Fruit fly (Drosophila melanogaster): ENCODE measurements around the gene sas.
A peak's percentile ranks its signal among the peaks of the same experiment; 100 is the strongest.

sas gene

DNA sequence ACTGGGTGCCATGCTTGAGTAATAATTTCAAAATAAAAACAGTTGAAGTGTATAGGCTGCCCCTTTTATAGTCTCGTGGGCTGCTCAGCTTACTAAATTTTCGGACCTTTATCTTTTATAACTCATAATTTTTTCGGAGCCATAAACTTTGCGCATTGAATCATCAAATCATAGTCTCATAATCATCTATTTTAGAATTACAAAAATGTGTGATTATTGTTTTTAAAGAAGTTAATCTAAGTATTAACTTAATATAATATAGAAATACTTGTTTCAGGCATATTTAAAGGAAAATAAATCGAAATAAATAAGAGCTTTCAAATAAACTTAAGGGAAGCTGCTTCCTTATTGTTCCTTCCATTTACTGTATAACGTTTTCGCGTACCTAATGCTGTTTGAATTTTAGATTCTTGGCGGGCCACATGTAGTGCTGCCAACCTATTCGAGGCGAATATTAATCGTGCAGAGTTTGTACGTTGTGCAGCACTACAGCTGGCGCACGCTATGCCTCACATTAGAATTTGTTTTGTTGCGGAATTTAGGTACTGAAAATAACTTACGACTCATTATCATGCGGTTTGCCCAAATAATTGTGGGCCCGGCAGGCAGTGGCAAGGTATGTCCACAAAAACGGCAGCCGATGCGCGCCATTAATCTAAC, 18.2 kb upstream of the sas start, which contains the start of the genes CG14610 and CG2656:
TSS of gene CG14610 (minus strand) at position 51 of the 660 bp plus-strand sequence.
TSS of gene CG2656 (plus strand) at position 480 of the 660 bp plus-strand sequence.
- no peak for TF ChIP-seq kay (GFP tag; ENCODE audit: borderline replicate concordance)
- peak; percentile 32 for TF ChIP-seq CG11617 (GFP tag; optimal IDR thresholded peaks at IDR 0.05)
- TF ChIP-seq CG7045 (GFP tag; optimal IDR thresholded peaks at IDR 0.05): peak; percentile 44
- TF ChIP-seq CG14711 (tag; optimal IDR thresholded peaks at IDR 0.05): peak; percentile 35
- peak; percentile 78 for TF ChIP-seq bab1 (GFP tag; optimal IDR thresholded peaks at IDR 0.05)
- TF ChIP-seq tj (GFP tag; optimal IDR thresholded peaks at IDR 0.05): no peak
- peak; percentile 85 for TF ChIP-seq CG1620 (GFP tag; optimal IDR thresholded peaks at IDR 0.05)
- TF ChIP-seq Clk (GFP tag; optimal IDR thresholded peaks at IDR 0.05): peak; percentile 9
- TF ChIP-seq Mnt (GFP tag; optimal IDR thresholded peaks at IDR 0.05): peak; percentile 85
- TF ChIP-seq pad (GFP tag; optimal IDR thresholded peaks at IDR 0.05): peak; percentile 54
- TF ChIP-seq CG12768 (GFP tag; optimal IDR thresholded peaks at IDR 0.05): peak; percentile 40
- peak; percentile 69 for TF ChIP-seq CG7101 (tag; optimal IDR thresholded peaks at IDR 0.05)
- TF ChIP-seq cic (GFP tag; optimal IDR thresholded peaks at IDR 0.05): no peak
- TF ChIP-seq CG5204 (GFP tag; optimal IDR thresholded peaks at IDR 0.05): peak; percentile 60
- TF ChIP-seq ovo (GFP tag; optimal IDR thresholded peaks at IDR 0.05): peak; percentile 35
- TF ChIP-seq Hr96 (GFP tag; optimal IDR thresholded peaks at IDR 0.05): peak; percentile 77
- TF ChIP-seq cnc (optimal IDR thresholded peaks at IDR 0.05): no peak
- peak; percentile 74 for TF ChIP-seq toe (GFP tag; optimal IDR thresholded peaks at IDR 0.05)
- TF ChIP-seq CG33017 (tag; optimal IDR thresholded peaks at IDR 0.05): peak; percentile 0
- TF ChIP-seq Crg-1 (GFP tag; optimal IDR thresholded peaks at IDR 0.05): peak; percentile 84

DNA sequence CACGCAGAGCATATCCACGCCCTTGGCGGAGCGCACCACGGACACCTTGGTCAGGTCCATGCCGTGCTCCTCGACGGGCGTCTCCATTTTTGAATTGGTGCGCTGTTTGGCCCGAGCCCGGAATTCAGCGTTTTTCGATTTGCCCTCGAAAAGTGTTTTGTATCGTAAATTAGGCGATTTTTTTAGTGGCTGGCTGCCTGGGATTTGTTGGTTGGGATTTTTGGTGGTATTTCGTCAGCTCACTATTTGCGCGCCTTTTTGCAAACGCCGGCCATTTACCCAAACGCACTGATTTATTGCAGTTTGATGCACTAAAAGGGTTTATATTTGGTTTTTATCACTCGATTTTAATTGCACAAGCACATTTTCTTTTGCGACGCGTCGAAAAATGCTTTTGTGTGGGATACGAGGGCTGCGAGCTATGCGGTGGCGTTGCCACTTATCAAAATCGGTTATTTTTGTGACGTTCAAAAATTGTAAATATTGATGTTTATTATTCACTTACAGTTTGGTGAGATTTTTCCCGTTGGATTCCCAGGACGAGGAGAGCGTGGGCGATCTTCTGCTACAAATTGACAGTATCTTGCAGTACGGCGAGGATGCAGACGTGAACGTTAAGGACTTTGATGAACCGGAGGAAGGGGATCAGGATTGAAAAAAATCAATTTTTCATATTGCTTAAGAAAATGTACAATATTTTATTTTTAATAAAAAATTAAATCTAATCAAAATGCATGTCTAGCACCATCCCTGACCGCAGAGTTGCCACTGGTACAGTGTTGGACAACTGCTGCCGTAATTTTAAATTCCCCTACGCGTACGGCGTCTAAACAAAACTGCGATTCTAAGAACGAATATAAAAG, 11.8 kb upstream of the sas start, which contains the start of the genes gfzf and Sas-4:
TSS of gene gfzf (minus strand) at position 425 of the 863 bp plus-strand sequence.
TSS of gene Sas-4 (plus strand) at position 824 of the 863 bp plus-strand sequence.
- TF ChIP-seq CG14711 (tag; optimal IDR thresholded peaks at IDR 0.05) (peak; percentile 37), CG11617 (GFP tag; optimal IDR thresholded peaks at IDR 0.05) (peak; percentile 77), ovo (GFP tag; optimal IDR thresholded peaks at IDR 0.05) (peak; percentile 62), CG7101 (tag; optimal IDR thresholded peaks at IDR 0.05) (peak; percentile 46), pad (GFP tag; optimal IDR thresholded peaks at IDR 0.05) (peak; percentile 68), toe (GFP tag; optimal IDR thresholded peaks at IDR 0.05) (peak; percentile 85), bab1 (GFP tag; optimal IDR thresholded peaks at IDR 0.05) (peak; percentile 39), CG33017 (tag; optimal IDR thresholded peaks at IDR 0.05) (peak; percentile 22), kay (GFP tag; ENCODE audit: borderline replicate concordance) (no peak), tj (GFP tag; optimal IDR thresholded peaks at IDR 0.05) (peak; percentile 55), cnc (optimal IDR thresholded peaks at IDR 0.05) (no peak), cic (GFP tag; optimal IDR thresholded peaks at IDR 0.05) (no peak), CG12768 (GFP tag; optimal IDR thresholded peaks at IDR 0.05) (peak; percentile 71), CG7045 (GFP tag; optimal IDR thresholded peaks at IDR 0.05) (peak; percentile 64), Hr96 (GFP tag; optimal IDR thresholded peaks at IDR 0.05) (peak; percentile 71), CG1620 (GFP tag; optimal IDR thresholded peaks at IDR 0.05) (peak; percentile 51), Clk (GFP tag; optimal IDR thresholded peaks at IDR 0.05) (no peak), Mnt (GFP tag; optimal IDR thresholded peaks at IDR 0.05) (peak; percentile 38), Crg-1 (GFP tag; optimal IDR thresholded peaks at IDR 0.05) (peak; percentile 10), CG5204 (GFP tag; optimal IDR thresholded peaks at IDR 0.05) (peak; percentile 77)

DNA sequence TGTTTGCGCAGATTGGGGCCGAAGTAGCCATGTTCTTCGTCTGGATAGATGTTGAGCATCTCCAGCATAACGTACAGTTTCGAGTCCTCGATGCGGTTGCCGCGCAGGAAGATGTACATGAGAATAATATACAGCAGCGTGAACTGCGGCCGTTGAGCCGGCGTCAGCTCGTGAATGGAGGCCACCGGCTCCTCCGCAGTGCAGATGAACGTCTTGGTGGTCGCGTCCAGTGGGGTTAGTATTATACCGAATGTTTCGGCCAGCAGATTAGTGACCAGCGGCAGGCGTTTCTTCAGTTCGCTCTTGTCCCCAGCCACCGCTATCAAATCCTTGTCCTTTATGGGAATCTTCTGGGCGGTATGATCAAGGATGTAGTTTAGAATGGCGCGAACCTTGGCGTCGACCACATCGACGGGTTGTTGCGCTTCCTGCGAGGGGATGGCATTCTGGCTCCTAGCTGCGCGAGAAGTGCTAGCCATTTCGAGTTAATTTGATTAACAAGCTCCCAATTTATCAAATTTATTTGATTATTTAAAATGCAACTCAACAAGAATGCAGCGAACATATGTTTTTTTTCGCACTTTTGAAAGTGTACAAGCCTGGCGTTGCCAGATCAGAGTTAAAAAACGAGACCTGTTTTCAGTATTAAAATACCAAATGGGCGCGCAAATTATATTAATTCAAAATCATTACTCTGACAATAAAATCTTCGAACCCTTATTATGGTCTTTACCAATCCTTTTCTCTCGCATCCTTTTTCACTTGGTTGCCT, 7.8 kb upstream of the sas start, which contains the start of gene MAGE:
TSS of gene MAGE (minus strand) at position 595 of the 772 bp plus-strand sequence.
- TF ChIP-seq CG12768 (GFP tag; optimal IDR thresholded peaks at IDR 0.05): no peak
- TF ChIP-seq Crg-1 (GFP tag; optimal IDR thresholded peaks at IDR 0.05): no peak
- no peak for TF ChIP-seq toe (GFP tag; optimal IDR thresholded peaks at IDR 0.05)
- peak; percentile 58 for TF ChIP-seq tj (GFP tag; optimal IDR thresholded peaks at IDR 0.05)
- no peak for TF ChIP-seq cnc (optimal IDR thresholded peaks at IDR 0.05)

DNA sequence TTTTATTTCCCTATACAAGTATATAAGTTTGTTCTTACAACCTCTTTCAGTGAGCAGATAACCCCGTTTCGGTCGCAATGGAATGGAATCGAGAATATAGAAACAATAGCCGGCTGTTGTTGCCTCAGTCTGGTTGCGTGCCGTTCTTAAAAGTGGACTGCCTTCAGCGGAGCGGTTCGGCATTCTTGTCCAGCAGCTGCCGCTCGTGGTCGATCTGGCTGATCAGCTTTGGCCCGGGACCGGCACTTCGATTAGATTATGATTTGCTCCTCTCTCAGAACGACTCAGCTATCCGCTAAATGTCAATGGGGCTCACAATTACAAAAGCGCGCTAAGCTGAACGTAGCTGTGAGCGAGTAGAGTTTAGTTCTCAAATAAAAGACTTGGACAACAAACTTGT, 5.5 kb upstream of the sas start:
- TF ChIP-seq pad (GFP tag; optimal IDR thresholded peaks at IDR 0.05) (no peak), CG7045 (GFP tag; optimal IDR thresholded peaks at IDR 0.05) (no peak)

DNA sequence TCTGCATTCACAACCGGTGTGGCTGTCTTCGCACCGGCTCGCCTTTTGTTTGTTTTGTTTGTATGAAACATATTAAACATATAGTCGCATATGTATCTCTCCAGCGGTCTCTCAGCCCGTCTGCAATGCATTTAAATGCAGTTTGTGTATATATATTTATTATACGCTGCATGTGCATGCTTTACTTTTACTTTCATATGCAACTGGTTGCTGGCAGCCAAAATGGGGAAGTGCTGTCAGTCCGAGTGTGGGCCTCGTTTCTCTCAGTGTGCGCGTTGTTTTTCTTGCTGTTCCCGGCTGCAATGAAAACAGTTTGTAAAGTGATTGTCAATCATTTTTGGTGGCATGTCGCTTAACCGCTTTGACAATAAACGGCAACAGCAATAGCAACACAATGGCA, 3.0 kb upstream of the sas start:
- no peak for TF ChIP-seq toe (GFP tag; optimal IDR thresholded peaks at IDR 0.05)
- no peak for TF ChIP-seq CG7045 (GFP tag; optimal IDR thresholded peaks at IDR 0.05)
- no peak for TF ChIP-seq Crg-1 (GFP tag; optimal IDR thresholded peaks at IDR 0.05)
- TF ChIP-seq Clk (GFP tag; optimal IDR thresholded peaks at IDR 0.05): no peak
- TF ChIP-seq tj (GFP tag; optimal IDR thresholded peaks at IDR 0.05): no peak
- TF ChIP-seq bab1 (GFP tag; optimal IDR thresholded peaks at IDR 0.05): no peak
- TF ChIP-seq Mnt (GFP tag; optimal IDR thresholded peaks at IDR 0.05): no peak
- no peak for TF ChIP-seq pad (GFP tag; optimal IDR thresholded peaks at IDR 0.05)
- TF ChIP-seq CG11617 (GFP tag; optimal IDR thresholded peaks at IDR 0.05): no peak
- TF ChIP-seq CG12768 (GFP tag; optimal IDR thresholded peaks at IDR 0.05): no peak

All from whole organism, adult.